Worm (Caenorhabditis elegans): ENCODE data around the gene C03A3.2.

ce11 chrX:11252429-11252828 lies 10.2 kb upstream of the C03A3.2 start:
- peak; percentile 78 for TF ChIP-seq mls-2 (tag; optimal IDR thresholded peaks at IDR 0.05)
- TF ChIP-seq lsy-2 (tag; optimal IDR thresholded peaks at IDR 0.05) = no peak
- TF ChIP-seq unc-62 (GFP tag; optimal IDR thresholded peaks at IDR 0.05) = no peak
- no peak for TF ChIP-seq pha-4 (tag; optimal IDR thresholded peaks at IDR 0.05)
- TF ChIP-seq lin-13 (tag; optimal IDR thresholded peaks at IDR 0.05) = no peak
- TF ChIP-seq ztf-11 (tag; optimal IDR thresholded peaks at IDR 0.05) = no peak
- TF ChIP-seq nhr-237 (tag; optimal IDR thresholded peaks at IDR 0.05) = no peak
- peak; percentile 42 for TF ChIP-seq mep-1 (tag; optimal IDR thresholded peaks at IDR 0.05)
- no peak for TF ChIP-seq elt-3 (tag; optimal IDR thresholded peaks at IDR 0.05)
- no peak for TF ChIP-seq blmp-1 (tag; optimal IDR thresholded peaks at IDR 0.05)
- peak; percentile 30 for TF ChIP-seq bed-3 (GFP tag; optimal IDR thresholded peaks at IDR 0.05)

All from whole organism, mixed stage, embryonic.